Fruit fly (Drosophila melanogaster): Measurements from ENCODE around the gene CG31606.

Gene CG31606

dm6 chr2L:8128911-8129310, 18.5 kb upstream of the CG31606 start:
- TF ChIP-seq noc (tag; optimal IDR thresholded peaks at IDR 0.05) = no peak

- peak; percentile 47 for TF ChIP-seq noc (tag; optimal IDR thresholded peaks at IDR 0.05)
These were observed 17.3 kb upstream of the CG31606 start for dm6 chr2L:8129996-8130641.

dm6 chr2L:8130729-8131128, 16.7 kb upstream of the CG31606 start:
- no peak for TF ChIP-seq noc (tag; optimal IDR thresholded peaks at IDR 0.05)

- no peak for TF ChIP-seq noc (tag; optimal IDR thresholded peaks at IDR 0.05)
These were observed 13.5 kb upstream of the CG31606 start for dm6 chr2L:8133772-8134386.

dm6 chr2L:8142760-8143159, 4.7 kb upstream of the CG31606 start:
- no peak for TF ChIP-seq noc (tag; optimal IDR thresholded peaks at IDR 0.05)

dm6 chr2L:8143947-8144346, 3.5 kb upstream of the CG31606 start, which contains the start of gene CG42762:
CG42762 (minus strand) TSS chr2L:8144047.
- no peak for TF ChIP-seq noc (tag; optimal IDR thresholded peaks at IDR 0.05)

dm6 chr2L:8145067-8145808, 2.2 kb upstream of the CG31606 start, which contains the start of the genes CG42763 and CG43394:
CG42763 (minus strand) TSS chr2L:8145107.
CG43394 (plus strand) TSS chr2L:8145758.
- TF ChIP-seq noc (tag; optimal IDR thresholded peaks at IDR 0.05) = no peak

- no peak for TF ChIP-seq noc (tag; optimal IDR thresholded peaks at IDR 0.05)
These were observed 1.2 kb downstream of the CG31606 start for dm6 chr2L:8148514-8149085.

dm6 chr2L:8156682-8157081, 9.3 kb downstream of the CG31606 start:
- TF ChIP-seq noc (tag; optimal IDR thresholded peaks at IDR 0.05) = peak; percentile 73

- TF ChIP-seq noc (tag; optimal IDR thresholded peaks at IDR 0.05) = no peak
These were observed 9.8 kb downstream of the CG31606 start for dm6 chr2L:8157166-8157565.

dm6 chr2L:8159498-8159897, 12.1 kb downstream of the CG31606 start, which contains the start of the genes PAPLA1 and Rbsn-5:
PAPLA1 (minus strand) TSS chr2L:8159638.
Rbsn-5 (plus strand) TSS chr2L:8159832.
- peak; percentile 93 for TF ChIP-seq noc (tag; optimal IDR thresholded peaks at IDR 0.05)

dm6 chr2L:8161994-8162306, 14.5 kb downstream of the CG31606 start:
- TF ChIP-seq noc (tag; optimal IDR thresholded peaks at IDR 0.05) = no peak

dm6 chr2L:8162307-8163024, 15.1 kb downstream of the CG31606 start, which contains the start of gene Acbp1:
Acbp1 (minus strand) TSS chr2L:8162452.
- TF ChIP-seq noc (tag; optimal IDR thresholded peaks at IDR 0.05) = peak; percentile 98

dm6 chr2L:8163025-8163351, 15.6 kb downstream of the CG31606 start, which contains the start of gene Piezo:
Piezo (plus strand) TSS chr2L:8163073.
- no peak for TF ChIP-seq noc (tag; optimal IDR thresholded peaks at IDR 0.05)

dm6 chr2L:8163588-8164166, 16.3 kb downstream of the CG31606 start:
- peak; percentile 65 for TF ChIP-seq noc (tag; optimal IDR thresholded peaks at IDR 0.05)
